Worm (Caenorhabditis elegans): ENCODE data around the gene rfip-1.

The rfip-1 gene

DNA sequence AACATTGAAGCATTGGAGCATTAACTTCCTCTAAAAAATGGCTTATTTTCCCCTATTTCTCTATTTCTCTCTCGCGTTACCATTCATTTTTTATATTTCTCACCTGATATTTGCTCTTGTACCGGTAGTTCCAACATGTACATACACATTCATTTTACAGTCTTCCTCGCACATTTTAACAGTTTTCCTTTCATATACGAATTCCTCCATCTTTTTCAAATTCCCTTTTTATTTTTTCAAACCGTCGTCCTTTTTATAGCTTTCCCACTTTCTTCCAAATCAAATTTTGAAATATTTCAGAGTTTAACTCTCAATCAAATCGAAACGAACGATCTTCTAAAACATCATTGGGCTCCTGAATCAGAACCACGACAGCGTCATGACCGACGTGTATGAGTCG lies at the start of gene rfip-1:
Gene rfip-1 (plus strand): TSS at position 301 of the 400 bp plus-strand sequence.
- TF ChIP-seq lin-15B (tag; optimal IDR thresholded peaks at IDR 0.05) = no peak

DNA sequence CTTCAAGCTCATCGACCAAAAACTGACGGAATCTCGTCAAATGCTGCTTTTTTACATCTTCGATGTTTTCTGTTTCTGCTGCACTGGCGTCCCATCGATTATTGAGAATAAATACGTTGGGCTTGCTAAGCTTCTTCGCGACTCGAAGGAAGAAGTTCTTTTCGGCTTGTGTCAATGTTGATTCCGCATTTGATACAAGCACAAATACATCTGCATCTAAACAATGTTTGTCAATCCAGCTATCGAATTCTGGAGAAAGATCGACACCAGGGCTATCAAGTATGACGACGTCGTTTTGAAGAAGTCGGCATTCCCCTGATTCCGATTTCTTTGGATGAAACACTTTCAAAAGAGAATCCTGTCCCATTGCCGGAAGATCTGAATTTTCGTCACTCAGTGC lies 49.2 kb upstream of the rfip-1 start:
- no peak for TF ChIP-seq tbx-2 (tag; optimal IDR thresholded peaks at IDR 0.05)

DNA sequence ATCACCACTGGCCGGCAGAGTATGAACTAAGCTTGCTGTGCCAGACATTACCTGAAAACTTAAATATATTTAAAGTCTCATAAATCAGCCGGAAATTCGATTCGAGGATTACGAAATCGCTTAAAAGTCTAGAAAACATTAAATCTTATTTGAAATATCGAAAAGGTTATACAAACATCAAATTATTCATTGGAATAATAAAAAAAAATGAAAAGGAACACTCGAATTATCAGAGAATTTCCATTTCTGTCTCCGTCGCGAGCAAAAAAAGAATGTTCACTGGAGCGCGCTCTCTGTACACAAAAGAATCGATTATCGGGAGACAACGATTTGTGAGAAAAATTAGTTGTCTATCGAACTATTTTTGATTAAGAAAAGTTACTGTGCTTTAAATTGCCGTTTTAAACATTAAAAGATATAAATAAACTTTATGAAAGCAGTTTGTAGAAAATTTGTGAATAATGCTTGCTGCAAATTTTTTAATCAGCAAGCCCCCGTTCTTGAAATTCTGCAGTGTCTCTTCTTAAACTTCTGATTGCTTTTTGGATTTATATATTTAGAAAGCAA lies 48.1 kb upstream of the rfip-1 start, which contains the start of gene fzo-1:
Gene fzo-1 (minus strand): TSS at position 51 of the 567 bp plus-strand sequence.
- TF ChIP-seq snpc-4 (tag; optimal IDR thresholded peaks at IDR 0.05) (peak; percentile 29), ama-1 (optimal IDR thresholded peaks at IDR 0.05) (no peak), fkh-10 (GFP tag; optimal IDR thresholded peaks at IDR 0.05) (peak; percentile 22), lin-15B (tag; optimal IDR thresholded peaks at IDR 0.05) (peak; percentile 52), pha-4 (tag; optimal IDR thresholded peaks at IDR 0.05) (peak; percentile 72), lin-39 (tag; optimal IDR thresholded peaks at IDR 0.05) (no peak), nfya-1 (tag; optimal IDR thresholded peaks at IDR 0.05; ENCODE audit: insufficient read depth) (peak; percentile 60), elt-2 (tag; optimal IDR thresholded peaks at IDR 0.05) (peak; percentile 47)

DNA sequence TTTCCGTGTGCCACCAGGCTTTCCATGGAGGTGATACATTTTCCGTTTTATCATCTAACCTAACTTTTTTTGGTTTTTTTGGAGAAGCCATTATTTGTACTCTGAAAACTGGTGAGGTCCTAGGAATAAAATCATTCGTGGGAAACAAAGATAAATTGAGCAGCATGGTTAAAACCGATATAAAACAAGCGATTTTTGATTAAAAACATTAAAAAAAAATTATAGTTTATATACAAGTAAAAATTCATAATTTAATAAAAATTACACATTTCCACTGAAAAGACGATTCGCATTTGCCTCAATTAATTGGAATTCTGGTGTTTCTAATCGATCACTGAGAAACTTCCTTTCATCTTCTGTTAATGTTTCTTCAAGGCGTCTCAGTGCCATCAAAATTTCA lies 45.9 kb upstream of the rfip-1 start, which contains the start of gene ZK1248.15:
Gene ZK1248.15 (minus strand): TSS at position 101 of the 400 bp plus-strand sequence.
- TF ChIP-seq tbx-2 (tag; optimal IDR thresholded peaks at IDR 0.05) = no peak
- TF ChIP-seq fkh-2 (tag; optimal IDR thresholded peaks at IDR 0.05) = no peak
- TF ChIP-seq elt-3 (tag; optimal IDR thresholded peaks at IDR 0.05) = no peak
- no peak for TF ChIP-seq ceh-16 (tag; optimal IDR thresholded peaks at IDR 0.05)
- no peak for TF ChIP-seq nhr-67 (tag; optimal IDR thresholded peaks at IDR 0.05)

DNA sequence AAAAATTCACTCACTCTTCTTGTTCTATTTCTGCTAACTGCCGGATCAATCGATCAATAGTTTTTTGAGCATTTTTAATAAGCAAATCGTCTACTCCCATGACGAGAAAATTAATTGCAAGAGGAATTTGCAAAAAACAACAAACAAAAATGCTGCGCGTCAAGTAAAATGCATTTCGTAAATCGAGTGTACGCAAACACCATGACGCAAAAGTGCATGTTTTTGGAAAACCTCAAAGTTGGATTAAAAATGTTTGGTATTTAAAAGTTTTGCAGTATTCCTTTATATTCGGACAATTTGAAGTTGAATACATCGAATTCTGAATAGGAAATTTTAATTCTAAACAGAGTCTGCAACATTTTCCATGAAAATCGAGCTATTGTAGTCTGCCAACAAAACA lies 45.1 kb upstream of the rfip-1 start, which contains the start of gene ZK1248.19:
Gene ZK1248.19 (minus strand): TSS at position 188 of the 400 bp plus-strand sequence.
- TF ChIP-seq snpc-4 (tag; optimal IDR thresholded peaks at IDR 0.05) = peak; percentile 0
- TF ChIP-seq lsy-12 (tag; optimal IDR thresholded peaks at IDR 0.05) = no peak
- no peak for TF ChIP-seq nhr-12 (tag; optimal IDR thresholded peaks at IDR 0.05)
- TF ChIP-seq nhr-77 (tag; optimal IDR thresholded peaks at IDR 0.05) = no peak
- no peak for TF ChIP-seq lin-39 (tag; optimal IDR thresholded peaks at IDR 0.05)
- no peak for TF ChIP-seq daf-12 (tag; optimal IDR thresholded peaks at IDR 0.05)
- TF ChIP-seq egl-5 (tag; optimal IDR thresholded peaks at IDR 0.05) = no peak
- TF ChIP-seq hmg-11 (tag; optimal IDR thresholded peaks at IDR 0.05) = peak; percentile 42
- peak; percentile 4 for TF ChIP-seq lin-15B (tag; optimal IDR thresholded peaks at IDR 0.05)
- TF ChIP-seq unc-62 (GFP tag; optimal IDR thresholded peaks at IDR 0.05) = no peak
- TF ChIP-seq fos-1 (tag; optimal IDR thresholded peaks at IDR 0.05) = no peak
- no peak for TF ChIP-seq ceh-28 (tag; optimal IDR thresholded peaks at IDR 0.05)
- no peak for TF ChIP-seq elt-3 (tag; optimal IDR thresholded peaks at IDR 0.05)
- no peak for TF ChIP-seq mdl-1 (tag; optimal IDR thresholded peaks at IDR 0.05)
- no peak for TF ChIP-seq egl-27 (tag; optimal IDR thresholded peaks at IDR 0.05)
- peak; percentile 88 for TF ChIP-seq R02D3.7 (tag; optimal IDR thresholded peaks at IDR 0.05)
- TF ChIP-seq ztf-11 (tag; optimal IDR thresholded peaks at IDR 0.05) = no peak
- no peak for TF ChIP-seq unc-39 (tag; optimal IDR thresholded peaks at IDR 0.05)
- TF ChIP-seq elt-2 (tag; optimal IDR thresholded peaks at IDR 0.05) = no peak
- no peak for TF ChIP-seq elt-1 (tag; optimal IDR thresholded peaks at IDR 0.05)
- no peak for TF ChIP-seq ceh-82 (tag; optimal IDR thresholded peaks at IDR 0.05)
- TF ChIP-seq ZK546.5 (tag; optimal IDR thresholded peaks at IDR 0.05) = no peak
- no peak for TF ChIP-seq eor-1 (tag; optimal IDR thresholded peaks at IDR 0.05)
- no peak for TF ChIP-seq nhr-43 (tag; optimal IDR thresholded peaks at IDR 0.05; ENCODE audit: poor library complexity, severe bottlenecking)
- no peak for TF ChIP-seq nhr-23 (tag; optimal IDR thresholded peaks at IDR 0.05)
- TF ChIP-seq tbx-2 (tag; optimal IDR thresholded peaks at IDR 0.05) = no peak
- TF ChIP-seq fkh-10 (GFP tag; optimal IDR thresholded peaks at IDR 0.05) = no peak
- no peak for TF ChIP-seq ceh-9 (tag; optimal IDR thresholded peaks at IDR 0.05)
- TF ChIP-seq nhr-28 (tag; optimal IDR thresholded peaks at IDR 0.05) = no peak
- TF ChIP-seq sea-2 (GFP tag; optimal IDR thresholded peaks at IDR 0.05) = no peak
- TF ChIP-seq nhr-67 (tag; optimal IDR thresholded peaks at IDR 0.05) = no peak
- no peak for TF ChIP-seq nhr-11 (tag; optimal IDR thresholded peaks at IDR 0.05)
- TF ChIP-seq pha-4 (tag; optimal IDR thresholded peaks at IDR 0.05) = peak; percentile 25
- TF ChIP-seq zag-1 (tag; optimal IDR thresholded peaks at IDR 0.05) = no peak
- TF ChIP-seq jun-1 (tag; optimal IDR thresholded peaks at IDR 0.05) = no peak
- TF ChIP-seq ceh-16 (tag; optimal IDR thresholded peaks at IDR 0.05) = no peak
- no peak for TF ChIP-seq aly-2 (tag; optimal IDR thresholded peaks at IDR 0.05)
- peak; percentile 6 for TF ChIP-seq ama-1 (optimal IDR thresholded peaks at IDR 0.05)
- TF ChIP-seq skn-1 (tag; optimal IDR thresholded peaks at IDR 0.05) = no peak
- TF ChIP-seq fkh-2 (tag; optimal IDR thresholded peaks at IDR 0.05) = no peak
- TF ChIP-seq pqm-1 (tag; optimal IDR thresholded peaks at IDR 0.05) = no peak
- no peak for TF ChIP-seq nhr-76 (tag; optimal IDR thresholded peaks at IDR 0.05)
- no peak for TF ChIP-seq mml-1 (tag; optimal IDR thresholded peaks at IDR 0.05)
